Worm (Caenorhabditis elegans) whole organism, L2 larva: Measurements from ENCODE around the gene lem-2.

ENCODE experiments used
- crh-2 ChIP-seq: sonication (generic microtip); optimal IDR thresholded peaks from 2 replicates; lab custom pipeline; 2017; ENCODE audit warnings: missing biosample characterization, missing genetic modification characterization
- egl-27 ChIP-seq: sonication (generic microtip); optimal IDR thresholded peaks from 3 replicates; lab custom pipeline; 2017; ENCODE audit warnings: missing biosample characterization, missing genetic modification reagents, missing genetic modification characterization
- fos-1 ChIP-seq: fragments of 150-350 bp; optimal IDR thresholded peaks from 2 replicates; lab custom pipeline; 2014; ENCODE audit warnings: missing biosample characterization, missing genetic modification characterization
- lin-11 ChIP-seq: fragments of 150-350 bp; sonication (generic microtip); optimal IDR thresholded peaks from 2 replicates; lab custom pipeline; 2014; ENCODE audit warnings: missing biosample characterization, missing genetic modification characterization, inconsistent platforms, mixed read lengths
- nhr-12 ChIP-seq: fragments of 150-350 bp; optimal IDR thresholded peaks from 2 replicates; lab custom pipeline; 2014; ENCODE audit warnings: missing biosample characterization, missing genetic modification characterization
- snpc-4 ChIP-seq: fragments of 150-350 bp; optimal IDR thresholded peaks from 2 replicates; lab custom pipeline; 2014; ENCODE audit warnings: missing biosample characterization, missing genetic modification characterization
- unc-39 ChIP-seq: fragments of 150-350 bp; optimal IDR thresholded peaks from 2 replicates; lab custom pipeline; 2014; ENCODE audit warnings: missing biosample characterization, missing genetic modification characterization
- unc-55 ChIP-seq: fragments of 150-350 bp; sonication (generic microtip); optimal IDR thresholded peaks from 3 replicates; lab custom pipeline; 2014; ENCODE audit warnings: missing biosample characterization, missing genetic modification reagents, missing genetic modification characterization
- unc-62 ChIP-seq: fragments of 150-350 bp; optimal IDR thresholded peaks from 2 replicates; lab custom pipeline; 2014; ENCODE audit warnings: missing biosample characterization, missing genetic modification reagents, missing genetic modification characterization

ce11 chrII:14045934-14046470 is 17.2 kb upstream of the lem-2 start:
- TF ChIP-seq unc-55 (GFP tag; lab: Kevin White, UChicago) (no peak), unc-62 (no peak), snpc-4 (no peak), lin-11 (tag; lab: Kevin White, UChicago) (no peak), fos-1 (no peak), egl-27 (no peak), crh-2 (tag; lab: Kevin White, UChicago) (no peak), unc-39 (tag; lab: Kevin White, UChicago) (no peak), nhr-12 (no peak)
